Worm (Caenorhabditis elegans) whole organism, L4/young adult: ENCODE measurements around the gene Y17G9B.8.

ENCODE experiments used
- dao-5 ChIP-seq: sonication (generic microtip); optimal IDR thresholded peaks from 2 replicates; lab custom pipeline; 2016; ENCODE audit warnings: missing genotype, missing genetic modification characterization, moderate library complexity, missing compliant biosample characterization
- him-1 ChIP-seq: sonication (generic microtip); optimal IDR thresholded peaks from 2 replicates; lab custom pipeline; 2016; ENCODE audit warnings: missing genotype, missing genetic modification reagents, missing genetic modification characterization, missing compliant biosample characterization

- TF ChIP-seq him-1 (tag; lab: Kevin White, UChicago) (no peak), dao-5 (tag; lab: Kevin White, UChicago) (no peak)
Observed at ce11 chrIV:4806486-4806885, 47.8 kb upstream of the Y17G9B.8 start, which contains the start of gene dpf-5.
